Fruit fly (Drosophila melanogaster) whole organism, pupa: ENCODE measurements around the gene Lasp.
A peak's percentile ranks its signal among the peaks of the same experiment; 100 is the strongest.

ENCODE experiments used
- CG10348 ChIP-seq: fragments of 200-800 bp; sonication (Bioruptor generic); IDR thresholded peaks from 2 replicates; pipeline ENCODE4 v1.3.6; 2022; ENCODE audit warnings: missing biosample characterization, missing genetic modification characterization
- CG12605 ChIP-seq: fragments of 200-800 bp; sonication (Bioruptor generic); IDR thresholded peaks from 2 replicates; pipeline ENCODE4 v1.3.6; 2022; ENCODE audit warnings: missing biosample characterization, missing genetic modification characterization
- CG13204 ChIP-seq: fragments of 200-800 bp; sonication (Bioruptor generic); optimal IDR thresholded peaks from 2 replicates; lab custom pipeline; 2018; ENCODE audit warnings: missing biosample characterization, mild to moderate bottlenecking, missing genetic modification characterization, moderate library complexity
- CG14655 ChIP-seq: fragments of 200-800 bp; sonication (Bioruptor generic); optimal IDR thresholded peaks from 3 replicates; lab custom pipeline; 2017; ENCODE audit warnings: mild to moderate bottlenecking, missing biosample characterization, missing genetic modification reagents, missing genetic modification characterization
- CG15710 ChIP-seq: fragments of 200-800 bp; sonication (Bioruptor generic); optimal IDR thresholded peaks from 2 replicates; lab custom pipeline; 2018; ENCODE audit warnings: missing biosample characterization, mild to moderate bottlenecking, missing genetic modification characterization, moderate library complexity
- CG17806 ChIP-seq: fragments of 200-800 bp; sonication (Bioruptor generic); optimal IDR thresholded peaks from 2 replicates; lab custom pipeline; 2018; ENCODE audit warnings: missing biosample characterization, mild to moderate bottlenecking, missing genetic modification characterization, moderate library complexity
- CG32121 ChIP-seq: fragments of 200-800 bp; sonication (Bioruptor generic); IDR thresholded peaks from 2 replicates; pipeline ENCODE4 v1.3.6; 2022; ENCODE audit warnings: missing biosample characterization, missing genetic modification characterization
- CG34367 ChIP-seq: fragments of 200-800 bp; sonication (Bioruptor generic); optimal IDR thresholded peaks from 2 replicates; lab custom pipeline; 2018; ENCODE audit warnings: missing biosample characterization, mild to moderate bottlenecking, missing genetic modification characterization
- CG4496 ChIP-seq: fragments of 200-800 bp; sonication (Bioruptor generic); IDR thresholded peaks from 3 replicates; pipeline ENCODE4 v1.3.6; 2022; ENCODE audit warnings: missing biosample characterization, missing genetic modification characterization
- CG8159 ChIP-seq: fragments of 200-800 bp; sonication (Bioruptor generic); optimal IDR thresholded peaks from 3 replicates; lab custom pipeline; 2018; ENCODE audit warnings: missing biosample characterization, mild to moderate bottlenecking, missing genetic modification characterization, moderate library complexity
- CG8301 ChIP-seq: fragments of 200-800 bp; sonication (Bioruptor generic); optimal IDR thresholded peaks from 2 replicates; lab custom pipeline; 2018; ENCODE audit warnings: missing biosample characterization, mild to moderate bottlenecking, missing genetic modification characterization
- CG9948 ChIP-seq: fragments of 200-800 bp; sonication (Bioruptor generic); optimal IDR thresholded peaks from 2 replicates; lab custom pipeline; 2018; ENCODE audit warnings: missing biosample characterization, mild to moderate bottlenecking, missing genetic modification characterization, moderate library complexity
- D1 ChIP-seq: fragments of 200-800 bp; sonication (Bioruptor generic); optimal IDR thresholded peaks from 2 replicates; lab custom pipeline; 2018; ENCODE audit warnings: missing biosample characterization, mild to moderate bottlenecking, missing genetic modification characterization, moderate library complexity
- EcR ChIP-seq: fragments of 200-800 bp; sonication (Bioruptor generic); optimal IDR thresholded peaks from 3 replicates; lab custom pipeline; 2019; ENCODE audit warnings: missing biosample characterization, missing genetic modification characterization, mild to moderate bottlenecking, moderate library complexity, missing genetic modification reagents
- Ets98B ChIP-seq: fragments of 200-800 bp; sonication (Bioruptor generic); IDR thresholded peaks from 2 replicates; pipeline ENCODE4 v1.3.6; 2022; ENCODE audit warnings: missing biosample characterization, missing genetic modification characterization
- Pif1A ChIP-seq: fragments of 200-800 bp; sonication (Bioruptor generic); optimal IDR thresholded peaks from 3 replicates; lab custom pipeline; 2016; ENCODE audit warnings: missing biosample characterization, missing genetic modification characterization
- Pif1B ChIP-seq: fragments of 200-800 bp; sonication (Bioruptor generic); optimal IDR thresholded peaks from 3 replicates; lab custom pipeline; 2016; ENCODE audit warnings: missing biosample characterization, missing genetic modification characterization
- fd96Ca ChIP-seq: fragments of 200-800 bp; sonication (Bioruptor generic); IDR thresholded peaks from 3 replicates; pipeline ENCODE4 v1.3.6; 2022; ENCODE audit warnings: missing biosample characterization, missing genetic modification characterization
- gl ChIP-seq: fragments of 200-800 bp; sonication (Bioruptor generic); optimal IDR thresholded peaks from 2 replicates; lab custom pipeline; 2018; ENCODE audit warnings: missing biosample characterization, mild to moderate bottlenecking, missing genetic modification characterization
- rn ChIP-seq: fragments of 200-800 bp; sonication (Bioruptor generic); IDR thresholded peaks from 2 replicates; pipeline ENCODE4 v1.3.6; 2022; ENCODE audit warnings: missing biosample characterization, missing genetic modification characterization

Gene Lasp

DNA sequence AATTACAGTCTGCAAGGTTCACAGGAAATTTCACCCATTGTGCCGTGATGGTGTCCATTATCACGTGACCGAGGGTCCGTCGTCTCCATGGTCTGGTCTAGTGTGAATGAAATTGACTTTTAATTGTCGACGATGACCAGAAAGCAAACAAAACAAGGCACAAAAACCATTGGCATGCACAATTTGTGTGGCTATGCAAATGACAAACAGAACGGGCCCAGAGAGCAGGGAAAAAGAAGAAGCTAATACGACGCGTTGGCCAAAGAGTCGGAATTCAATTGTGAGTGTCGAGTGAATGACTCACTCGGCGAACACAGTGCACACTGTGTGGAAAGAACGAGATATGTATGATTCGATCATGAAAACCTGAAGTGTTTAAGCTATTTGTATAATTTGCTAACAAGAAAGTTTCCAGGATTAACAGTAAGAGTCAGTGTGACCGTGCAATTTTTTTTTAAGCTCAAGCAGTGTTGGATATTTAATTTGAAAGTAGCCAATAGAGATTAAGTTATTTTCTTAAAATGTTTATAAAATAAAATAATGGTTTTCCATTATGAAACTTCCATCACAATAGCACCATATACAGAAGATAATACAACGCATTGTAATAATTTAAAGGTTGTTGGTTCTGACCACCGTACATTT is 75.8 kb downstream of the Lasp start:
- peak; percentile 27 for TF ChIP-seq CG14655 (GFP tag; lab: Kevin White, UChicago)
- TF ChIP-seq CG4496, result 0 out of 3 replicates have a peak, but pooled peaks have one; percentile 23
- no peak for TF ChIP-seq EcR (GFP tag; lab: Kevin White, UChicago)
- no peak for TF ChIP-seq CG13204 (GFP tag; lab: Kevin White, UChicago)
- TF ChIP-seq CG10348 (GFP tag; lab: Robert Waterston, UW), result no peak
- TF ChIP-seq fd96Ca (GFP tag; lab: Robert Waterston, UW), result no peak
- TF ChIP-seq Ets98B (GFP tag; lab: Robert Waterston, UW), result peak; percentile 14; the same call in 1 of the 2 replicates
- TF ChIP-seq CG8301 (tag; lab: Kevin White, UChicago), result peak; percentile 9
- TF ChIP-seq Pif1B (GFP tag; lab: Kevin White, UChicago), result peak; percentile 30
- TF ChIP-seq Pif1A (GFP tag; lab: Kevin White, UChicago), result peak; percentile 40

- no peak for TF ChIP-seq rn (GFP tag; lab: Robert Waterston, UW)
- peak; percentile 31 for TF ChIP-seq CG14655 (GFP tag; lab: Kevin White, UChicago)
- TF ChIP-seq CG17806 (tag; lab: Kevin White, UChicago), result peak; percentile 26
- peak; percentile 45 for TF ChIP-seq CG8159 (tag; lab: Kevin White, UChicago)
- TF ChIP-seq fd96Ca (GFP tag; lab: Robert Waterston, UW), result no peak
- TF ChIP-seq gl (tag; lab: Kevin White, UChicago), result no peak
- peak; percentile 31; the same call in 2 of the 3 replicates for TF ChIP-seq CG4496
- TF ChIP-seq CG15710 (tag; lab: Kevin White, UChicago), result peak; percentile 9
- peak; percentile 31 for TF ChIP-seq CG8301 (tag; lab: Kevin White, UChicago)
- no peak for TF ChIP-seq CG10348 (GFP tag; lab: Robert Waterston, UW)
- TF ChIP-seq CG34367 (tag; lab: Kevin White, UChicago), result no peak
- TF ChIP-seq CG12605 (GFP tag; lab: Robert Waterston, UW), result no peak
- TF ChIP-seq Pif1A (GFP tag; lab: Kevin White, UChicago), result peak; percentile 17
- TF ChIP-seq D1 (tag; lab: Kevin White, UChicago), result peak; percentile 7
- TF ChIP-seq Ets98B (GFP tag; lab: Robert Waterston, UW), result no peak
- TF ChIP-seq CG9948, result peak; percentile 55
- TF ChIP-seq, all 21 proteins: peak for 9
Measured at dm6 chr3L:16634529-16634928, 76.9 kb downstream of the Lasp start.

- no peak for TF ChIP-seq CG12605 (GFP tag; lab: Robert Waterston, UW)
- TF ChIP-seq rn (GFP tag; lab: Robert Waterston, UW), result no peak
- no peak for TF ChIP-seq CG8301 (tag; lab: Kevin White, UChicago)
- no peak for TF ChIP-seq CG15710 (tag; lab: Kevin White, UChicago)
- TF ChIP-seq CG32121 (GFP tag; lab: Robert Waterston, UW), result no peak
- TF ChIP-seq Ets98B (GFP tag; lab: Robert Waterston, UW), result no peak
- no peak for TF ChIP-seq CG9948
- TF ChIP-seq CG8159 (tag; lab: Kevin White, UChicago), result no peak
- TF ChIP-seq EcR (GFP tag; lab: Kevin White, UChicago), result no peak
- no peak for TF ChIP-seq Pif1A (GFP tag; lab: Kevin White, UChicago)
- no peak for TF ChIP-seq CG17806 (tag; lab: Kevin White, UChicago)
- no peak; the same call in 2 of the 3 replicates for TF ChIP-seq fd96Ca (GFP tag; lab: Robert Waterston, UW)
- no peak for TF ChIP-seq CG13204 (GFP tag; lab: Kevin White, UChicago)
- TF ChIP-seq Pif1B (GFP tag; lab: Kevin White, UChicago), result no peak
- no peak for TF ChIP-seq CG4496
- TF ChIP-seq CG34367 (tag; lab: Kevin White, UChicago), result no peak
- no peak for TF ChIP-seq gl (tag; lab: Kevin White, UChicago)
- no peak for TF ChIP-seq CG14655 (GFP tag; lab: Kevin White, UChicago)
- no peak for TF ChIP-seq CG10348 (GFP tag; lab: Robert Waterston, UW)
- no peak for TF ChIP-seq D1 (tag; lab: Kevin White, UChicago)
Measured at dm6 chr3L:16634091-16634490, 77.4 kb downstream of the Lasp start.

DNA sequence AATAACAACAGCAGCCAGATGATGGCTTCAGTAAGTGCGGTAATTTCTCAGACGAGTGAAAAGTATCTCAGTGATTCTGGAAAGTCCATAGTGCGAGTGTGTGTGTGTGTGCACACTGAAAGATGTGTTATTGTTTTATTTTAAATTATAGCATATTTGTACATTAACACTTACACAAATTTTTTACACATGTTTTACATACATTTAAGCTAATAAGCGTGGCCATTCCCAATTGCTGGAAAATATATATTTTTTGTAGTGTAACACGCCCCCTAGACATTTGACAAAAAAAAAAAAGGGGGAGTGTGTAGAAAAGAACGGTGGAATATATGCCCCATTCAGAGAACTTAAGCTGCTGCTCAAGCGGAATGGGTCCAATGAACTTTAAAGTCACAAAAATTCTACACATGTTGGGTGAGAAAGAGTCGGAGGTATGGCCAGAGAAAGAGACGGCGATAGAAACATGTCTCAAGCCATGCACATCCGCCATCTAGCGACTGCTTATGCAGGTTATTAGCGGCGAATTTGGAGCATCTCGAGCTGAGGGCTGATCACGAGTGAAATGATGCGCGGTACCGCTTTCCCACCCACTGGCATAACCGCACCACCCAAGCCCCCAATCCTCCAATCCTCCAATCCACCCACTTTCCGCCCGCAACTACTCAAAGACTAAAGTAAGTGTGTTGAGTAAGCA is 79.5 kb downstream of the Lasp start:
- TF ChIP-seq CG4496 (0 out of 3 replicates have a peak, but pooled peaks have one; percentile 47), CG8301 (tag; lab: Kevin White, UChicago) (peak; percentile 35), CG9948 (no peak), D1 (tag; lab: Kevin White, UChicago) (no peak), CG8159 (tag; lab: Kevin White, UChicago) (no peak), CG15710 (tag; lab: Kevin White, UChicago) (no peak), CG14655 (GFP tag; lab: Kevin White, UChicago) (no peak), EcR (GFP tag; lab: Kevin White, UChicago) (peak; percentile 19), Pif1A (GFP tag; lab: Kevin White, UChicago) (no peak), CG13204 (GFP tag; lab: Kevin White, UChicago) (no peak)

DNA sequence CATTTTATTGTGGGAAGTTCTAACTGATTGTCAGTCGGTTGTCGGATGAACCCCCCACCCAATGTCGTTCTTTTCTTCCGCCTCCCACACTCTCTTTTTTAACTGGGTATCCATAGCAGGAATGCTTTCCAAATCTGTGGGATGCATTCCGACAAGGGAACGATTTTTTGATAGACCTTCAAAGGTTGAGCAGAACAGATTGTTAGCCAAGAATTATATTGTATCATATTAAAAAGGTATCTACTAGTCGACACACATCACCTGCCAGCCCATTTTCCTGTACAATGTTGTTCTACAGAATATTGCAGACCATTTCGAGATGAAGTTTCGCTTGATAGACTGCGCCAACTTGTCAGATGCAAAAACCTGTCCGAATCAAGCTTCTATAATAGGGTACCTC is 81.7 kb downstream of the Lasp start:
- TF ChIP-seq D1 (tag; lab: Kevin White, UChicago), result no peak
- TF ChIP-seq gl (tag; lab: Kevin White, UChicago), result no peak
- TF ChIP-seq fd96Ca (GFP tag; lab: Robert Waterston, UW), result no peak
- no peak for TF ChIP-seq rn (GFP tag; lab: Robert Waterston, UW)
- no peak for TF ChIP-seq CG9948
- TF ChIP-seq CG32121 (GFP tag; lab: Robert Waterston, UW), result no peak
- no peak for TF ChIP-seq CG12605 (GFP tag; lab: Robert Waterston, UW)
- no peak for TF ChIP-seq CG8301 (tag; lab: Kevin White, UChicago)
- TF ChIP-seq CG17806 (tag; lab: Kevin White, UChicago), result no peak
- TF ChIP-seq CG8159 (tag; lab: Kevin White, UChicago), result no peak
